Fruit fly (Drosophila melanogaster) whole organism, prepupa: ENCODE measurements around the gene S.

Experiments used
- CG10631 ChIP-seq: fragments of 200-800 bp; sonication (Bioruptor generic); optimal IDR thresholded peaks from 2 replicates; lab custom pipeline; 2016; ENCODE audit warnings: missing biosample characterization, missing genetic modification characterization
- CG10669 ChIP-seq: fragments of 200-800 bp; sonication (Bioruptor generic); optimal IDR thresholded peaks from 3 replicates; lab custom pipeline; 2018; ENCODE audit warnings: missing biosample characterization, mild to moderate bottlenecking, missing genetic modification characterization, moderate library complexity
- CG11762 ChIP-seq: fragments of 200-800 bp; sonication (Bioruptor generic); optimal IDR thresholded peaks from 3 replicates; lab custom pipeline; 2016; ENCODE audit warnings: missing biosample characterization, missing genetic modification characterization; ENCODE audit not compliant: insufficient read depth
- CG11902 ChIP-seq: fragments of 200-800 bp; sonication (Bioruptor generic); optimal IDR thresholded peaks from 3 replicates; lab custom pipeline; 2016; ENCODE audit warnings: missing biosample characterization, missing genetic modification characterization
- CG16779 ChIP-seq: fragments of 200-800 bp; sonication (Bioruptor generic); optimal IDR thresholded peaks from 3 replicates; lab custom pipeline; 2017; ENCODE audit warnings: missing biosample characterization, mild to moderate bottlenecking, missing genetic modification characterization
- CG3032 ChIP-seq: fragments of 200-800 bp; optimal IDR thresholded peaks from 2 replicates; lab custom pipeline; 2019; ENCODE audit warnings: missing biosample characterization, mild to moderate bottlenecking, missing genetic modification characterization, moderate library complexity
- CG31627 ChIP-seq: fragments of 200-800 bp; sonication (Bioruptor generic); optimal IDR thresholded peaks from 3 replicates; lab custom pipeline; 2016; ENCODE audit warnings: missing biosample characterization, missing genetic modification characterization
- CG32006 ChIP-seq: fragments of 200-800 bp; sonication (Bioruptor generic); optimal IDR thresholded peaks from 3 replicates; lab custom pipeline; 2017; ENCODE audit warnings: missing biosample characterization, mild to moderate bottlenecking, missing genetic modification characterization
- CG34406 ChIP-seq: fragments of 200-800 bp; sonication (Bioruptor generic); optimal IDR thresholded peaks from 3 replicates; lab custom pipeline; 2016; ENCODE audit warnings: missing biosample characterization, missing genetic modification characterization
- CG6163 ChIP-seq: fragments of 200-800 bp; sonication (Bioruptor generic); IDR thresholded peaks from 3 replicates; pipeline ENCODE4 v1.3.6; 2022; ENCODE audit warnings: missing biosample characterization, missing genetic modification characterization
- CG6276 ChIP-seq: fragments of 200-800 bp; sonication (Bioruptor generic); optimal IDR thresholded peaks from 2 replicates; lab custom pipeline; 2017; ENCODE audit warnings: missing biosample characterization, mild to moderate bottlenecking, missing genetic modification characterization
- CG6792 ChIP-seq: fragments of 200-800 bp; sonication (Bioruptor generic); optimal IDR thresholded peaks from 3 replicates; lab custom pipeline; 2016; ENCODE audit warnings: missing biosample characterization, missing genetic modification characterization
- CG6808 ChIP-seq: fragments of 200-800 bp; sonication (Bioruptor generic); optimal IDR thresholded peaks from 3 replicates; lab custom pipeline; 2017; ENCODE audit warnings: missing biosample characterization, missing genetic modification characterization, mild to moderate bottlenecking, moderate library complexity, missing genetic modification reagents
- CG7368 ChIP-seq: fragments of 200-800 bp; sonication (Bioruptor generic); optimal IDR thresholded peaks from 3 replicates; lab custom pipeline; 2016; ENCODE audit warnings: missing biosample characterization, missing genetic modification characterization
- CG8119 ChIP-seq: fragments of 200-800 bp; sonication (Bioruptor generic); IDR thresholded peaks from 3 replicates; pipeline ENCODE4 v1.3.6; 2022; ENCODE audit warnings: missing biosample characterization, missing genetic modification characterization
- CG8319 ChIP-seq: fragments of 200-800 bp; sonication (Bioruptor generic); optimal IDR thresholded peaks from 3 replicates; lab custom pipeline; 2016; ENCODE audit warnings: missing biosample characterization, missing genetic modification characterization
- CG9139 ChIP-seq: fragments of 200-800 bp; sonication (Bioruptor generic); optimal IDR thresholded peaks from 3 replicates; lab custom pipeline; 2017; ENCODE audit warnings: missing biosample characterization, mild to moderate bottlenecking, missing genetic modification characterization
- Ets21C ChIP-seq: fragments of 200-800 bp; sonication (Bioruptor generic); optimal IDR thresholded peaks from 3 replicates; lab custom pipeline; 2016; ENCODE audit warnings: missing biosample characterization, missing genetic modification characterization
- Gug ChIP-seq: fragments of 200-800 bp; sonication (Bioruptor generic); IDR thresholded peaks from 2 replicates; pipeline ENCODE4 v1.3.6; 2022; ENCODE audit warnings: missing biosample characterization, missing genetic modification characterization
- Hr38 ChIP-seq: sonication (Bioruptor generic); optimal IDR thresholded peaks from 2 replicates; lab custom pipeline; 2016; ENCODE audit warnings: missing biosample characterization, missing genetic modification characterization
- Hr39 ChIP-seq: fragments of 200-800 bp; sonication (Bioruptor generic); optimal IDR thresholded peaks from 2 replicates; lab custom pipeline; 2016; ENCODE audit warnings: missing biosample characterization, missing genetic modification characterization
- Hr4 ChIP-seq: fragments of 200-800 bp; sonication (Bioruptor generic); optimal IDR thresholded peaks from 3 replicates; lab custom pipeline; 2016; ENCODE audit warnings: missing biosample characterization, missing genetic modification characterization
- Lpt ChIP-seq: fragments of 200-800 bp; sonication (Bioruptor generic); optimal IDR thresholded peaks from 3 replicates; lab custom pipeline; 2016; ENCODE audit warnings: missing biosample characterization, missing genetic modification characterization
- Smox ChIP-seq: fragments of 200-800 bp; sonication (Bioruptor generic); optimal IDR thresholded peaks from 3 replicates; lab custom pipeline; 2016; ENCODE audit warnings: missing biosample characterization, missing genetic modification characterization
- Sox14 ChIP-seq: fragments of 200-800 bp; sonication (Bioruptor generic); optimal IDR thresholded peaks from 3 replicates; lab custom pipeline; 2016; ENCODE audit warnings: missing biosample characterization, missing genetic modification characterization
- dac ChIP-seq: fragments of 200-800 bp; sonication (Bioruptor generic); optimal IDR thresholded peaks from 2 replicates; lab custom pipeline; 2017; ENCODE audit warnings: missing biosample characterization, mild to moderate bottlenecking, missing genetic modification characterization
- eg ChIP-seq: fragments of 200-800 bp; sonication (Bioruptor generic); IDR thresholded peaks from 3 replicates; pipeline ENCODE4 v1.3.6; 2022; ENCODE audit warnings: missing biosample characterization, missing genetic modification characterization
- esn ChIP-seq: fragments of 200-800 bp; sonication (Bioruptor generic); optimal IDR thresholded peaks from 2 replicates; lab custom pipeline; 2016; ENCODE audit warnings: missing biosample characterization, mild to moderate bottlenecking, missing genetic modification characterization, moderate library complexity
- fd59A ChIP-seq: fragments of 200-800 bp; sonication (Bioruptor generic); optimal IDR thresholded peaks from 2 replicates; lab custom pipeline; 2017; ENCODE audit warnings: missing biosample characterization, mild to moderate bottlenecking, missing genetic modification characterization, missing genetic modification reagents
- fkh ChIP-seq: fragments of 200-800 bp; sonication (Bioruptor generic); optimal IDR thresholded peaks from 3 replicates; lab custom pipeline; 2017; ENCODE audit warnings: missing biosample characterization, mild to moderate bottlenecking, missing genetic modification characterization, moderate library complexity
- lz ChIP-seq: fragments of 200-800 bp; sonication (Bioruptor generic); optimal IDR thresholded peaks from 3 replicates; lab custom pipeline; 2016; ENCODE audit warnings: missing biosample characterization, missing genetic modification characterization
- net ChIP-seq: fragments of 200-800 bp; sonication (Bioruptor generic); optimal IDR thresholded peaks from 3 replicates; lab custom pipeline; 2016; ENCODE audit warnings: missing biosample characterization, missing genetic modification characterization
- salr ChIP-seq, 2 experiments: fragments of 200-800 bp; sonication (Bioruptor generic); optimal IDR thresholded peaks; 3 replicates each; lab custom pipeline; 2016 to 2018; ENCODE audit warnings: missing biosample characterization in 2 of 2, missing genetic modification characterization in 2 of 2, mild to moderate bottlenecking in 1 of 2
- svp ChIP-seq: fragments of 200-800 bp; sonication (Bioruptor generic); peaks from one replicate; lab custom pipeline; 2016; ENCODE audit warnings: missing biosample characterization, missing genetic modification characterization
- vri ChIP-seq: fragments of 200-800 bp; sonication (Bioruptor generic); optimal IDR thresholded peaks from 3 replicates; lab custom pipeline; 2016; ENCODE audit warnings: missing biosample characterization, mild to moderate bottlenecking, missing genetic modification characterization

Gene S

DNA sequence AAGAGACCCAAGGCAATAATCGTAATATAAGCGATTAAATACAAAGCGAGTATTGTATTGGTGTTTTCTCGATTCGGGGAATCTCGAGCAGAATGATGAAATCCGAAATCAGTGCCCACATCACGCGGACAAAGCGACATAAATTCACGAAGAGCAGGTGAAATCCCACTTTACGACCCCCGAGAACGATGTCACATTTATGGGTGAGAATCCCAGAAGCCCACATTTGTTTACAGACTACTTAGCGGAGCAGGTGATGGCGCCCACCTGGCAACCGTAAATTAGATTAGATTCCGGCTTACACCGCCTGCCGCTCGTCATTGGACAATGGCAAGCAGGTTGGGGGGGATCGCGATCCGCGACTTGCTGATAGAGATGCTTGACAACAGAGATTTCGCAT, 36.6 kb upstream of the S start:
- no peak for TF ChIP-seq CG9139 (GFP tag; lab: Kevin White, UChicago)
- peak; percentile 41 for TF ChIP-seq fkh
- TF ChIP-seq CG6276 (GFP tag; lab: Kevin White, UChicago): no peak
- no peak for TF ChIP-seq Hr39 (GFP tag; lab: Kevin White, UChicago)

DNA sequence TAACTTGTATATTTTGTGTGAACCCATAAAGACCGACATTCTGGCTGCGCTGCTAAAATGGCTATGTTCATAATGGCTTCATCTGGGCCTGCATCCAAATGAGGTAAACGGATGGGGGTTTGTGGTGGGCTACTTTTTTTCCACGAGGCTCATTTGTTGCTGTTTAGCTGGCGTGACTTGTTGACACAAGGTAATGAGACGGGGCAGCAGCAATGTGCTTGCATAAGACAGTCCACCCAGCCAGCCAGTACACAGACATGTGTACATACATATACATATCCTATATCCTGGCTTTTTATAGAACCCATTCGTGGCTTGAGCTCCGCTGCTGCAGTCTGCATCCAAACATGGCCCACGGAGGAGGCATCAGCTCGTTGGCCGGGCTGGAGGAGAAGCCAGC, 35.0 kb upstream of the S start, which contains the start of gene CG14340:
TSS of gene CG14340 (plus strand) at position 301 of the 400 bp plus-strand sequence.
- TF ChIP-seq Hr4 (GFP tag; lab: Kevin White, UChicago) (no peak), Smox (GFP tag; lab: Kevin White, UChicago) (no peak), salr (GFP tag; optimal IDR thresholded peaks at IDR 0.05; lab: Kevin White, UChicago) (no peak), Lpt (GFP tag; lab: Kevin White, UChicago) (no peak), CG32006 (GFP tag; lab: Kevin White, UChicago) (no peak), svp (GFP tag; lab: Kevin White, UChicago) (no peak), CG6163 (GFP tag; lab: Robert Waterston, UW) (no peak), net (GFP tag; lab: Kevin White, UChicago) (no peak), Ets21C (GFP tag; lab: Kevin White, UChicago) (no peak), esn (no peak), fd59A (GFP tag; lab: Kevin White, UChicago) (no peak), fkh (no peak), CG34406 (GFP tag; lab: Kevin White, UChicago) (no peak), CG11762 (GFP tag; lab: Kevin White, UChicago) (no peak), CG11902 (GFP tag; lab: Kevin White, UChicago) (no peak), dac (GFP tag; lab: Kevin White, UChicago) (no peak)

DNA sequence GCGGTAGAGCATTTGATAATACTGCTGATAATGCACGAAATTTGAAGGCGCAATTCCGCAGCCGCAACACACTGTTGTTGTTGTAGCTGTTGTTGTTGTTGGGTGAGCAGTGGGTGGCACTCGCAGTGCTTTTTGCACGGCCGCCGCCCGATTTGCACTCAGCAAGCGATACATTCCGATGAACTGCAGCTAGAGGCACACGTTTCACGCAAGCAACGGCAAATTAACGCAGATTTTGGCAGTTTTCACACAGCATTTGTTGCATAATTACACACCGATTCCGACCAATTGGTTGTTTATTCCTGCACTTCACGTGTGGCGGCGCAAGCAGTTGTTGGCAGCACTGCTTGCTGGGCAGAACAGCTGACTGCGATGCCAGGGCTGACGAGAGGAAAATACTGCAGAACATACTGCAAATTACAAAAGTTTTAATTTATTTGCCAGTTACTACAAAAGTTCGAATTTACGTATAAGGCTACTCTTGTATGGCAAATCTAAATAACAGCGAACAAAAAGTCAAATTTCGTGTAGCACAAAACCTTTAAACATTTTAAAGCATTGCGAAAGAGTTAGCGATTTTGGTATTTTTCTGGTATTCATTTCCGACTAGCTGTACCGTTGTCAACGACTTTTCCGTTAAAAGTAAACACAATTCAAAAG, 30.5 kb upstream of the S start, which contains the start of the genes PolrMT and CG14339:
TSS of gene PolrMT (minus strand) at position 345 of the 660 bp plus-strand sequence.
TSS of gene CG14339 (plus strand) at position 512 of the 660 bp plus-strand sequence.
- TF ChIP-seq vri: peak; percentile 85
- no peak for TF ChIP-seq Sox14 (GFP tag; lab: Kevin White, UChicago)
- TF ChIP-seq esn: peak; percentile 47
- peak; percentile 0 for TF ChIP-seq Hr39 (GFP tag; lab: Kevin White, UChicago)
- no peak for TF ChIP-seq Hr38 (GFP tag; lab: Kevin White, UChicago)
- TF ChIP-seq lz (GFP tag; lab: Kevin White, UChicago): no peak
- no peak for TF ChIP-seq CG32006 (GFP tag; lab: Kevin White, UChicago)
- TF ChIP-seq CG11902 (GFP tag; lab: Kevin White, UChicago): no peak
- TF ChIP-seq CG31627 (GFP tag; lab: Kevin White, UChicago): peak; percentile 13
- no peak for TF ChIP-seq Ets21C (GFP tag; lab: Kevin White, UChicago)
- TF ChIP-seq CG3032: peak; percentile 1
- peak; percentile 64 for TF ChIP-seq fkh
- TF ChIP-seq CG6808 (GFP tag; lab: Kevin White, UChicago): no peak

DNA sequence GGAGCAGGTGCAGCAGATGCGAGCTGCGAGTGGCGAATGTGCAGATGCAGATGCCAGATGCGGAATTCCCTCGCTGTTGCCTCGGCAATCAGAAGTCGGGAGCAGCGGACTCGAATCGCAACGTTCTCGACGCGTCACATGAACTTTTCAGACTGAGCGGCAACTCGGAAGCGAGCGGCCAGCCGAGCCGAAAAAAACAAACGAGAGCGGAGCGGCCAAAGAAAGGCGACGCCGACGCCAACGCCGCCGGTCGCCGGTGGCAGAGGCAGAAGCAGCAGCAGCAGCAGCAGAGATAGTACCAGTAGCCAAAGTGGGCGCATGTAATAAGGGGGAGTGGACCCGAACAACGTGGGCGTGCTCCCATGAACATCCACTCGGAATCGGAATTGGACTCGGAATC, 24.7 kb upstream of the S start, which contains the start of gene CG4629:
TSS of gene CG4629 (minus strand) at position 156 of the 400 bp plus-strand sequence.
- peak; percentile 9 for TF ChIP-seq CG16779 (tag; lab: Kevin White, UChicago)
- no peak for TF ChIP-seq CG10631 (GFP tag; lab: Kevin White, UChicago)
- no peak for TF ChIP-seq CG10669
- peak; percentile 90 for TF ChIP-seq svp (GFP tag; lab: Kevin White, UChicago)
- TF ChIP-seq net (GFP tag; lab: Kevin White, UChicago): peak; percentile 77
- peak; percentile 19; the same call in 1 of the 3 replicates for TF ChIP-seq CG8119
- TF ChIP-seq eg: peak; percentile 65
- no peak for TF ChIP-seq CG7368 (GFP tag; lab: Kevin White, UChicago)
- TF ChIP-seq CG6792 (GFP tag; lab: Kevin White, UChicago): no peak
- TF ChIP-seq CG8319: no peak
- no peak for TF ChIP-seq Gug (GFP tag; lab: Robert Waterston, UW)
- TF ChIP-seq salr (GFP tag; optimal IDR thresholded peaks at IDR 0.05; lab: Kevin White, UChicago): no peak
